Fruit fly (Drosophila melanogaster): ENCODE data around the gene obst-H.

obst-H gene

dm6 chr3L:15537916-15538581 lies 9.0 kb upstream of the obst-H start (continued):
- TF ChIP-seq CG43689 (GFP tag; IDR thresholded peaks at IDR 0.05), result no peak
- no peak for TF ChIP-seq CG13894 (tag; optimal IDR thresholded peaks at IDR 0.05)
- no peak for TF ChIP-seq da (GFP tag; optimal IDR thresholded peaks at IDR 0.05)
- TF ChIP-seq pita (GFP tag; optimal IDR thresholded peaks at IDR 0.05), result no peak
- TF ChIP-seq fru (optimal IDR thresholded peaks at IDR 0.05), result no peak
- TF ChIP-seq ab (GFP tag; optimal IDR thresholded peaks at IDR 0.05), result no peak
- TF ChIP-seq row (GFP tag; IDR thresholded peaks at IDR 0.05), result peak; percentile 67
- peak; percentile 57; the same call in 2 of the 3 replicates for TF ChIP-seq dysf (GFP tag; IDR thresholded peaks at IDR 0.05)
- TF ChIP-seq CG33557 (GFP tag; optimal IDR thresholded peaks at IDR 0.05), result peak; percentile 46
- no peak for TF ChIP-seq H15 (GFP tag; IDR thresholded peaks at IDR 0.05)
- peak; percentile 50 for TF ChIP-seq Chrac-16 (GFP tag; optimal IDR thresholded peaks at IDR 0.05)
- peak; percentile 39 for TF ChIP-seq bab2 (GFP tag; optimal IDR thresholded peaks at IDR 0.05)
- peak; percentile 1 for TF ChIP-seq Mad (GFP tag; optimal IDR thresholded peaks at IDR 0.05)
- TF ChIP-seq dati (GFP tag; IDR thresholded peaks at IDR 0.05), result no peak
- TF ChIP-seq unpg (GFP tag; optimal IDR thresholded peaks at IDR 0.05), result peak; percentile 75
- no peak for TF ChIP-seq repo (GFP tag; optimal IDR thresholded peaks at IDR 0.05)
- no peak for TF ChIP-seq ci (GFP tag; IDR thresholded peaks at IDR 0.05)
- peak; percentile 33 for TF ChIP-seq Atf-2 (GFP tag; optimal IDR thresholded peaks at IDR 0.05)
- peak; percentile 75 for TF ChIP-seq Asciz (GFP tag; optimal IDR thresholded peaks at IDR 0.05)
- 0 out of 2 replicates have a peak, but pooled peaks have one; percentile 11 for TF ChIP-seq CG11696 (GFP tag; IDR thresholded peaks at IDR 0.05)
- TF ChIP-seq mld (GFP tag; IDR thresholded peaks at IDR 0.05; ENCODE audit: partially characterized antibody), result no peak
- TF ChIP-seq grn (GFP tag; optimal IDR thresholded peaks at IDR 0.05), result no peak
- TF ChIP-seq Optix (GFP tag; IDR thresholded peaks at IDR 0.05), result no peak
- no peak for TF ChIP-seq CG6791 (GFP tag; IDR thresholded peaks at IDR 0.05; ENCODE audit: partially characterized antibody)
- no peak for TF ChIP-seq CG3065 (GFP tag; optimal IDR thresholded peaks at IDR 0.05)
- peak; percentile 32 for TF ChIP-seq sqz (GFP tag; optimal IDR thresholded peaks at IDR 0.05)
- no peak for TF ChIP-seq CG14860 (GFP tag; IDR thresholded peaks at IDR 0.05; ENCODE audit: partially characterized antibody)
- no peak for TF ChIP-seq CG12744 (GFP tag; optimal IDR thresholded peaks at IDR 0.05)
- TF ChIP-seq seq (GFP tag; IDR thresholded peaks at IDR 0.05), result peak; percentile 62
- TF ChIP-seq CG16779 (GFP tag; IDR thresholded peaks at IDR 0.05), result no peak
- no peak for TF ChIP-seq sr (GFP tag; IDR thresholded peaks at IDR 0.05)
- TF ChIP-seq gem (tag; optimal IDR thresholded peaks at IDR 0.05), result peak; percentile 89
- TF ChIP-seq CG2712 (tag; optimal IDR thresholded peaks at IDR 0.05), result peak; percentile 80
- no peak for TF ChIP-seq CG4730 (GFP tag; IDR thresholded peaks at IDR 0.05)
- TF ChIP-seq CoRest (tag; optimal IDR thresholded peaks at IDR 0.05), result peak; percentile 81
- no peak for TF ChIP-seq CG10321 (GFP tag; IDR thresholded peaks at IDR 0.05)
- no peak for TF ChIP-seq onecut (GFP tag; IDR thresholded peaks at IDR 0.05)
- no peak for TF ChIP-seq p53 (GFP tag; optimal IDR thresholded peaks at IDR 0.05)
- no peak for TF ChIP-seq eyg (GFP tag; optimal IDR thresholded peaks at IDR 0.05)
- TF ChIP-seq Nf-YA (GFP tag; IDR thresholded peaks at IDR 0.05), result no peak
- no peak for TF ChIP-seq bowl (GFP tag; IDR thresholded peaks at IDR 0.05)
- peak; percentile 4 for TF ChIP-seq D19B (GFP tag; optimal IDR thresholded peaks at IDR 0.05)
- peak; percentile 68 for TF ChIP-seq az2 (GFP tag; optimal IDR thresholded peaks at IDR 0.05)
- TF ChIP-seq CG2678 (tag; optimal IDR thresholded peaks at IDR 0.05), result peak; percentile 87
- peak; percentile 61 for TF ChIP-seq tgo (GFP tag; IDR thresholded peaks at IDR 0.05)
- TF ChIP-seq dmrt99B (tag; optimal IDR thresholded peaks at IDR 0.05), result peak; percentile 82
- TF ChIP-seq CG4707 (GFP tag; optimal IDR thresholded peaks at IDR 0.05), result no peak
- TF ChIP-seq toy (GFP tag; IDR thresholded peaks at IDR 0.05), result 0 out of 2 replicates have a peak, but pooled peaks have one; percentile 16
- TF ChIP-seq zen2 (GFP tag; IDR thresholded peaks at IDR 0.05; ENCODE audit: partially characterized antibody), result no peak
- no peak for TF ChIP-seq CG32767 (GFP tag; IDR thresholded peaks at IDR 0.05)
- TF ChIP-seq CG6175 (GFP tag; IDR thresholded peaks at IDR 0.05), result no peak

Measured in whole organism, embryonic.